Worm (Caenorhabditis elegans) whole organism, L1 larva: Measurements from ENCODE around the gene catp-7.

Experiments used
- jun-1 ChIP-seq: fragments of 150-350 bp; optimal IDR thresholded peaks from 2 replicates; lab custom pipeline; 2014; ENCODE audit warnings: missing biosample characterization, missing genetic modification reagents, missing genetic modification characterization
- nhr-76 ChIP-seq: sonication (generic microtip); optimal IDR thresholded peaks from 2 replicates; lab custom pipeline; 2017; ENCODE audit warnings: missing biosample characterization, missing genetic modification characterization
- snu-23 ChIP-seq: sonication (generic microtip); optimal IDR thresholded peaks from 2 replicates; lab custom pipeline; 2016; ENCODE audit warnings: missing genetic modification characterization, missing compliant biosample characterization
- unc-130 ChIP-seq: fragments of 150-350 bp; optimal IDR thresholded peaks from 2 replicates; lab custom pipeline; 2017; ENCODE audit warnings: missing biosample characterization, missing genetic modification characterization, inconsistent platforms
- unc-62 ChIP-seq: fragments of 150-350 bp; optimal IDR thresholded peaks from 2 replicates; lab custom pipeline; 2014; ENCODE audit warnings: missing biosample characterization, missing genetic modification reagents, missing genetic modification characterization

DNA sequence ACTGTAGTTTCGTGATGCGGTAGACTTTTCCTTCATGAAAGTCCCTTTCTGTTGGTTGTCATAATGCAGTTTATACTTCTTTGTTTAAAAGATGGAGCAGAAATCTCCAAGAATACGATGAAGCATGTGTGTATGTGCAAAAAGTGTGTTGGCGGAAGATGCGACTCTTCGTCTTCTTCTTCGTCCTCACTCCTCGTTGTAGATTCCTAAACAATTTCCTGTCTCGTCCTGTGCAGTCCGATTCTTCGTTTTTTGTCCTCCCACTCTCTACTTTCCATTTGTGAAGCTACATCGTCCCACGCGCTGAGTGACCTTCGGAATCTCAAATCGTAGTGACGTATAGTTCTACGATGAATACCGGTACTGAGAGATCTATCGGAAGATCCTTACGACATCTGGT, 42.5 kb downstream of the catp-7 start:
- no peak for TF ChIP-seq jun-1 (tag; lab: Kevin White, UChicago)
- no peak for TF ChIP-seq unc-62 (GFP tag; lab: Kevin White, UChicago)
- no peak for TF ChIP-seq unc-130 (tag; lab: Kevin White, UChicago)
- no peak for TF ChIP-seq snu-23 (GFP tag; lab: Kevin White, UChicago)
- no peak for TF ChIP-seq nhr-76 (tag; lab: Kevin White, UChicago)
